Fruit fly (Drosophila melanogaster) whole organism, embryonic: Measurements from ENCODE around the gene CG6163.

Experiments used
- Ada2b ChIP-seq: fragments of 200-800 bp; sonication (Bioruptor generic); IDR thresholded peaks from 2 replicates; pipeline ENCODE4 v1.3.6; 2022; ENCODE audit warnings: missing biosample characterization, missing genetic modification characterization
- Atf6 ChIP-seq: fragments of 200-800 bp; sonication (Bioruptor generic); IDR thresholded peaks from 2 replicates; pipeline ENCODE4 v1.3.6; 2022; ENCODE audit warnings: missing biosample characterization, missing genetic modification characterization
- CG10979 ChIP-seq: fragments of 200-800 bp; sonication (Bioruptor generic); optimal IDR thresholded peaks from 2 replicates; lab custom pipeline; 2018; ENCODE audit warnings: missing biosample characterization, mild to moderate bottlenecking, missing genetic modification characterization, moderate library complexity
- CG12071 ChIP-seq: fragments of 200-800 bp; sonication (Bioruptor generic); optimal IDR thresholded peaks from 3 replicates; lab custom pipeline; 2018; ENCODE audit warnings: missing biosample characterization, mild to moderate bottlenecking, missing genetic modification characterization
- CG12104 ChIP-seq: fragments of 200-800 bp; sonication (Bioruptor generic); optimal IDR thresholded peaks from 3 replicates; lab custom pipeline; 2016; ENCODE audit warnings: missing biosample characterization, missing genetic modification characterization
- CG13775 ChIP-seq: fragments of 200-800 bp; sonication (Bioruptor generic); optimal IDR thresholded peaks from 3 replicates; lab custom pipeline; 2017; ENCODE audit warnings: missing biosample characterization, mild to moderate bottlenecking, missing genetic modification characterization
- CG14441 ChIP-seq: fragments of 200-800 bp; sonication (Bioruptor generic); IDR thresholded peaks from 2 replicates; pipeline ENCODE4 v1.3.6; 2022; ENCODE audit warnings: missing biosample characterization, missing genetic modification characterization
- CG15479 ChIP-seq: fragments of 200-800 bp; sonication (Bioruptor generic); optimal IDR thresholded peaks from 3 replicates; lab custom pipeline; 2019; ENCODE audit warnings: missing biosample characterization, mild to moderate bottlenecking, missing genetic modification characterization, moderate library complexity
- CG16863 ChIP-seq: fragments of 200-800 bp; sonication (Bioruptor generic); optimal IDR thresholded peaks from 3 replicates; lab custom pipeline; 2016; ENCODE audit warnings: missing biosample characterization, missing genetic modification characterization
- CG17912 ChIP-seq: fragments of 200-800 bp; sonication (Bioruptor generic); optimal IDR thresholded peaks from 2 replicates; lab custom pipeline; 2018; ENCODE audit warnings: missing biosample characterization, mild to moderate bottlenecking, missing genetic modification characterization
- CG2129 ChIP-seq: fragments of 200-800 bp; sonication (Bioruptor generic); IDR thresholded peaks from 2 replicates; pipeline ENCODE4 v1.3.6; 2022; ENCODE audit warnings: missing biosample characterization, missing genetic modification characterization; ENCODE audit not compliant: partially characterized antibody
- CG3407 ChIP-seq: fragments of 200-800 bp; sonication (Bioruptor generic); optimal IDR thresholded peaks from 2 replicates; lab custom pipeline; 2018; ENCODE audit warnings: missing biosample characterization, mild to moderate bottlenecking, missing genetic modification characterization
- CG3995 ChIP-seq: fragments of 200-800 bp; sonication (Bioruptor generic); optimal IDR thresholded peaks from 3 replicates; lab custom pipeline; 2016; ENCODE audit warnings: missing biosample characterization, missing genetic modification characterization
- CG43689 ChIP-seq: fragments of 200-800 bp; sonication (Bioruptor generic); IDR thresholded peaks from 2 replicates; pipeline ENCODE4 v1.3.6; 2022; ENCODE audit warnings: missing biosample characterization, missing genetic modification characterization
- CG4404 ChIP-seq: fragments of 200-800 bp; sonication (Bioruptor generic); IDR thresholded peaks from 2 replicates; pipeline ENCODE4 v1.3.6; 2022; ENCODE audit warnings: missing biosample characterization, missing genetic modification characterization
- CG4707 ChIP-seq: fragments of 200-800 bp; sonication (Bioruptor generic); optimal IDR thresholded peaks from 2 replicates; lab custom pipeline; 2018; ENCODE audit warnings: missing biosample characterization, mild to moderate bottlenecking, missing genetic modification characterization, moderate library complexity
- CG7786 ChIP-seq: fragments of 200-800 bp; sonication (Bioruptor generic); optimal IDR thresholded peaks from 2 replicates; lab custom pipeline; 2016; ENCODE audit warnings: missing biosample characterization, missing genetic modification characterization
- CrebB ChIP-seq: fragments of 200-800 bp; sonication (Bioruptor generic); optimal IDR thresholded peaks from 3 replicates; lab custom pipeline; 2018; ENCODE audit warnings: missing biosample characterization, mild to moderate bottlenecking, missing genetic modification characterization
- D ChIP-seq, 2 experiments: fragments of 200-800 bp in 1 of 2; fragments of >200 bp in 1 of 2; sonication (Bioruptor generic) in 1 of 2; optimal IDR thresholded peaks; 2 replicates in 1 of 2; 3 replicates in 1 of 2; lab custom pipeline; 2017; ENCODE audit warnings: mild to moderate bottlenecking in 1 of 2, missing biosample characterization in 1 of 2, missing genetic modification characterization in 1 of 2, missing genetic modification reagents in 1 of 2
- Deaf1 ChIP-seq: fragments of 200-800 bp; optimal IDR thresholded peaks from 3 replicates; lab custom pipeline; 2019; ENCODE audit warnings: missing biosample characterization, mild to moderate bottlenecking, missing genetic modification characterization, moderate library complexity
- Dip3 ChIP-seq: fragments of 200-800 bp; sonication (Bioruptor generic); optimal IDR thresholded peaks from 3 replicates; lab custom pipeline; 2016; ENCODE audit warnings: missing biosample characterization, missing genetic modification characterization
- Dref ChIP-seq: fragments of 200-800 bp; sonication (Bioruptor generic); IDR thresholded peaks from 2 replicates; pipeline ENCODE4 v1.3.6; 2022; ENCODE audit warnings: missing biosample characterization, missing genetic modification characterization
- ERR ChIP-seq: fragments of 200-800 bp; sonication (Bioruptor generic); optimal IDR thresholded peaks from 2 replicates; lab custom pipeline; 2016; ENCODE audit warnings: missing biosample characterization, missing genetic modification characterization
- GATAe ChIP-seq: fragments of 200-800 bp; sonication (Bioruptor generic); conservative IDR thresholded peaks from 2 replicates; pipeline ENCODE4 v1.3.6; 2022; ENCODE audit warnings: missing biosample characterization, missing genetic modification characterization
- Hr3 ChIP-seq: fragments of 200-800 bp; sonication (Bioruptor generic); optimal IDR thresholded peaks from 3 replicates; lab custom pipeline; 2016; ENCODE audit warnings: missing biosample characterization, missing genetic modification characterization
- Mad ChIP-seq: fragments of 200-800 bp; sonication (Bioruptor generic); optimal IDR thresholded peaks from 2 replicates; lab custom pipeline; 2016; ENCODE audit warnings: missing biosample characterization, missing genetic modification characterization
- Spps ChIP-seq: fragments of 200-800 bp; sonication (Bioruptor generic); optimal IDR thresholded peaks from 2 replicates; lab custom pipeline; 2018; ENCODE audit warnings: missing biosample characterization, mild to moderate bottlenecking, missing genetic modification characterization
- Taf1 ChIP-seq: fragments of 200-800 bp; sonication (Bioruptor generic); IDR thresholded peaks from 2 replicates; pipeline ENCODE4 v1.3.6; 2022; ENCODE audit warnings: missing biosample characterization, missing genetic modification characterization
- ac ChIP-seq: fragments of 200-800 bp; sonication (Bioruptor generic); optimal IDR thresholded peaks from 3 replicates; lab custom pipeline; 2017; ENCODE audit warnings: missing biosample characterization, mild to moderate bottlenecking, missing genetic modification characterization
- bcd ChIP-seq: fragments of 200-800 bp; sonication (Bioruptor generic); optimal IDR thresholded peaks from 2 replicates; lab custom pipeline; 2017; ENCODE audit warnings: missing biosample characterization, mild to moderate bottlenecking, missing genetic modification characterization
- br ChIP-seq: fragments of >200 bp; optimal IDR thresholded peaks from 2 replicates; lab custom pipeline; 2017
- chif ChIP-seq, 2 experiments: fragments of 200-800 bp; sonication (Bioruptor generic); optimal IDR thresholded peaks; 3 replicates each; lab custom pipeline; 2016; ENCODE audit warnings: missing biosample characterization in 2 of 2, missing genetic modification characterization in 2 of 2
- chm ChIP-seq: fragments of 200-800 bp; sonication (Bioruptor generic); IDR thresholded peaks from 2 replicates; pipeline ENCODE4 v1.3.6; 2022; ENCODE audit warnings: missing biosample characterization, missing genetic modification characterization
- ci ChIP-seq: fragments of 200-800 bp; sonication (Bioruptor generic); IDR thresholded peaks from 3 replicates; pipeline ENCODE4 v1.3.6; 2022; ENCODE audit warnings: missing biosample characterization, missing genetic modification characterization
- dati ChIP-seq: fragments of 200-800 bp; sonication (Bioruptor generic); IDR thresholded peaks from 2 replicates; pipeline ENCODE4 v1.3.6; 2022; ENCODE audit warnings: missing biosample characterization, missing genetic modification characterization
- dmrt99B ChIP-seq: fragments of 200-800 bp; sonication (Bioruptor generic); optimal IDR thresholded peaks from 2 replicates; lab custom pipeline; 2018; ENCODE audit warnings: missing biosample characterization, mild to moderate bottlenecking, missing genetic modification characterization, moderate library complexity
- en ChIP-seq: fragments of 200-800 bp; sonication (Bioruptor generic); optimal IDR thresholded peaks from 2 replicates; lab custom pipeline; 2016; ENCODE audit warnings: missing biosample characterization, missing genetic modification characterization
- fd96Cb ChIP-seq: fragments of 200-800 bp; sonication (Bioruptor generic); optimal IDR thresholded peaks from 2 replicates; lab custom pipeline; 2018; ENCODE audit warnings: missing biosample characterization, mild to moderate bottlenecking, missing genetic modification characterization, moderate library complexity
- hbn ChIP-seq: fragments of 200-800 bp; sonication (Bioruptor generic); IDR thresholded peaks from 2 replicates; pipeline ENCODE4 v1.3.6; 2022; ENCODE audit warnings: missing biosample characterization, missing genetic modification characterization; ENCODE audit not compliant: partially characterized antibody
- lilli ChIP-seq: fragments of 200-800 bp; sonication (Bioruptor generic); optimal IDR thresholded peaks from 3 replicates; lab custom pipeline; 2016; ENCODE audit warnings: missing biosample characterization, missing genetic modification characterization
- nmo ChIP-seq: fragments of 200-800 bp; sonication (Bioruptor generic); optimal IDR thresholded peaks from 2 replicates; lab custom pipeline; 2018; ENCODE audit warnings: missing biosample characterization, mild to moderate bottlenecking, missing genetic modification characterization, moderate library complexity
- oc ChIP-seq: fragments of 200-800 bp; sonication (Bioruptor generic); optimal IDR thresholded peaks from 2 replicates; lab custom pipeline; 2018; ENCODE audit warnings: missing biosample characterization, mild to moderate bottlenecking, missing genetic modification characterization, moderate library complexity
- phol ChIP-seq: fragments of 200-800 bp; sonication (Bioruptor generic); optimal IDR thresholded peaks from 3 replicates; lab custom pipeline; 2018; ENCODE audit warnings: missing biosample characterization, mild to moderate bottlenecking, missing genetic modification characterization, moderate library complexity
- ranshi ChIP-seq: fragments of 200-800 bp; sonication (Bioruptor generic); IDR thresholded peaks from 2 replicates; pipeline ENCODE4 v1.3.6; 2022; ENCODE audit warnings: missing biosample characterization, missing genetic modification characterization
- sc ChIP-seq, 3 experiments: fragments of >200 bp in 2 of 3; fragments of 200-800 bp in 1 of 3; sonication (Bioruptor generic) in 1 of 3; optimal IDR thresholded peaks; 2 replicates in 2 of 3; 3 replicates in 1 of 3; lab custom pipeline; 2017; ENCODE audit warnings: mild to moderate bottlenecking in 1 of 3, missing biosample characterization in 1 of 3, missing genetic modification characterization in 1 of 3, missing genetic modification reagents in 1 of 3
- tgo ChIP-seq: fragments of 200-800 bp; sonication (Bioruptor generic); IDR thresholded peaks from 3 replicates; pipeline ENCODE4 v1.3.6; 2022; ENCODE audit warnings: missing biosample characterization, missing genetic modification characterization
- tio ChIP-seq: fragments of 200-800 bp; sonication (Bioruptor generic); optimal IDR thresholded peaks from 2 replicates; lab custom pipeline; 2017; ENCODE audit warnings: missing biosample characterization, missing genetic modification characterization, inconsistent platforms
- unc-4 ChIP-seq: fragments of 200-800 bp; sonication (Bioruptor generic); IDR thresholded peaks from 2 replicates; pipeline ENCODE4 v1.3.6; 2022; ENCODE audit warnings: missing biosample characterization, missing genetic modification characterization; ENCODE audit not compliant: partially characterized antibody
- wdn ChIP-seq: fragments of 200-800 bp; sonication (Bioruptor generic); IDR thresholded peaks from 2 replicates; pipeline ENCODE4 v1.3.6; 2022; ENCODE audit warnings: missing biosample characterization, missing genetic modification characterization
- wek ChIP-seq: fragments of 200-800 bp; sonication (Bioruptor generic); optimal IDR thresholded peaks from 3 replicates; lab custom pipeline; 2018; ENCODE audit warnings: missing biosample characterization, mild to moderate bottlenecking, missing genetic modification characterization, moderate library complexity
- zfh2 ChIP-seq: fragments of 200-800 bp; sonication (Bioruptor generic); optimal IDR thresholded peaks from 2 replicates; lab custom pipeline; 2016; ENCODE audit warnings: missing biosample characterization, missing genetic modification characterization

Gene CG6163

dm6 chr3L:11333986-11334385, 30.7 kb downstream of the CG6163 start (continued):
- TF ChIP-seq CG4707 (GFP tag; lab: Kevin White, UChicago) (peak; percentile 30), Deaf1 (tag; lab: Kevin White, UChicago) (peak; percentile 10), Dip3 (no peak), CG4404 (GFP tag; lab: Robert Waterston, UW) (peak; percentile 34; the same call in 1 of the 2 replicates), CG14441 (GFP tag; lab: Robert Waterston, UW) (no peak), ranshi (peak; percentile 63), nmo (GFP tag; lab: Kevin White, UChicago) (peak; percentile 52), CG3995 (no peak), ac (GFP tag; lab: Kevin White, UChicago) (no peak), lilli (peak; percentile 34), CG10979 (peak; percentile 78), dati (GFP tag; lab: Robert Waterston, UW) (no peak), fd96Cb (tag; lab: Kevin White, UChicago) (peak; percentile 65), tio (GFP tag; lab: Kevin White, UChicago) (no peak), Ada2b (GFP tag; lab: Robert Waterston, UW) (no peak), Mad (GFP tag; lab: Kevin White, UChicago) (no peak), br (lab: Kevin White, UChicago) (no peak), tgo (GFP tag; lab: Robert Waterston, UW) (peak; percentile 59; the same call in 2 of the 3 replicates), CG3407 (no peak), CG12104 (GFP tag; lab: Kevin White, UChicago) (no peak), wdn (GFP tag; lab: Robert Waterston, UW) (no peak), Spps (peak; percentile 45), Taf1 (GFP tag; lab: Robert Waterston, UW) (no peak), dmrt99B (peak; percentile 42), ERR (no peak), GATAe (GFP tag; lab: Robert Waterston, UW) (no peak), hbn (GFP tag; lab: Robert Waterston, UW) (no peak), Atf6 (GFP tag; lab: Robert Waterston, UW) (no peak), CG43689 (GFP tag; lab: Robert Waterston, UW) (no peak), chm (no peak), CG7786 (no peak), CrebB (tag; lab: Kevin White, UChicago) (no peak), phol (peak; percentile 63), CG13775 (GFP tag; lab: Kevin White, UChicago) (peak; percentile 41), bcd (GFP tag; lab: Kevin White, UChicago) (peak; percentile 27), CG17912 (GFP tag; lab: Kevin White, UChicago) (no peak), CG2129 (no peak), en (GFP tag; lab: Kevin White, UChicago) (no peak), CG12071 (peak; percentile 23), oc (tag; lab: Kevin White, UChicago) (peak; percentile 39), unc-4 (no peak), wek (GFP tag; lab: Kevin White, UChicago) (no peak), ci (peak; percentile 51; the same call in 2 of the 3 replicates), D (optimal IDR thresholded peaks at IDR 0.05; lab: Kevin White, UChicago) (no peak), D (GFP tag; optimal IDR thresholded peaks at IDR 0.05; lab: Kevin White, UChicago) (peak; percentile 48), sc (optimal IDR thresholded peaks at IDR 0.05; lab: Kevin White, UChicago) (no peak), sc (GFP tag; optimal IDR thresholded peaks at IDR 0.05; lab: Kevin White, UChicago) (peak; percentile 1), CG16863 (GFP tag; lab: Kevin White, UChicago) (peak; percentile 24), Dref (GFP tag; lab: Robert Waterston, UW) (no peak), Hr3 (GFP tag; lab: Kevin White, UChicago) (peak; percentile 45), chif (GFP tag; optimal IDR thresholded peaks at IDR 0.05; lab: Kevin White, UChicago) (peak; percentile 28 to 60), CG15479 (GFP tag; lab: Kevin White, UChicago) (no peak), zfh2 (no peak)
